Worm (Caenorhabditis elegans): ENCODE data around the gene idpp-4.

- TF ChIP-seq flt-1 (GFP tag; IDR thresholded peaks at IDR 0.05) (no peak), pes-1 (GFP tag; IDR thresholded peaks at IDR 0.05) (no peak), B0310.2 (tag; optimal IDR thresholded peaks at IDR 0.05) (no peak), scrt-1 (GFP tag; IDR thresholded peaks at IDR 0.05) (no peak), ama-1 (optimal IDR thresholded peaks at IDR 0.05) (no peak), tbx-37 (GFP tag; conservative IDR thresholded peaks at IDR 0.05) (no peak), tra-4 (tag; optimal IDR thresholded peaks at IDR 0.05) (no peak), F13C5.2 (tag; optimal IDR thresholded peaks at IDR 0.05) (no peak)
Measured at ce11 chrII:10283145-10283544, 38.1 kb upstream of the idpp-4 start.
